Worm (Caenorhabditis elegans) whole organism, early embryonic: ENCODE data around the gene C15H11.13.

ENCODE experiments used
- B0310.2 ChIP-seq: sonication (generic microtip); optimal IDR thresholded peaks from 2 replicates; lab custom pipeline; 2016; ENCODE audit warnings: mild to moderate bottlenecking, missing genetic modification characterization, missing compliant biosample characterization
- ama-1 ChIP-seq: fragments of 150-350 bp; optimal IDR thresholded peaks from 2 replicates; lab custom pipeline; 2014
- ceh-13 ChIP-seq: fragments of 200-800 bp; sonication (Bioruptor generic); optimal IDR thresholded peaks from 2 replicates; lab custom pipeline; 2018; ENCODE audit warnings: mild to moderate bottlenecking, missing genetic modification characterization, missing compliant biosample characterization
- ets-7 ChIP-seq: sonication (generic microtip); optimal IDR thresholded peaks from 2 replicates; lab custom pipeline; 2016; ENCODE audit warnings: missing genotype, missing genetic modification characterization, missing compliant biosample characterization
- hmbx-1 ChIP-seq: sonication (generic microtip); optimal IDR thresholded peaks from 2 replicates; lab custom pipeline; 2016; ENCODE audit warnings: mild to moderate bottlenecking, missing genetic modification characterization, missing compliant biosample characterization
- hnd-1 ChIP-seq: sonication (generic microtip); optimal IDR thresholded peaks from 2 replicates; lab custom pipeline; 2016; ENCODE audit warnings: missing genetic modification characterization, missing compliant biosample characterization
- pes-1 ChIP-seq: fragments of 200-800 bp; sonication (Bioruptor generic); IDR thresholded peaks from 2 replicates; pipeline ENCODE4 v1.3.6; 2022; ENCODE audit warnings: missing genetic modification reagents, missing genetic modification characterization, missing compliant biosample characterization
- tra-4 ChIP-seq: sonication (generic microtip); optimal IDR thresholded peaks from 2 replicates; lab custom pipeline; 2017; ENCODE audit warnings: missing genetic modification characterization, missing compliant biosample characterization

DNA sequence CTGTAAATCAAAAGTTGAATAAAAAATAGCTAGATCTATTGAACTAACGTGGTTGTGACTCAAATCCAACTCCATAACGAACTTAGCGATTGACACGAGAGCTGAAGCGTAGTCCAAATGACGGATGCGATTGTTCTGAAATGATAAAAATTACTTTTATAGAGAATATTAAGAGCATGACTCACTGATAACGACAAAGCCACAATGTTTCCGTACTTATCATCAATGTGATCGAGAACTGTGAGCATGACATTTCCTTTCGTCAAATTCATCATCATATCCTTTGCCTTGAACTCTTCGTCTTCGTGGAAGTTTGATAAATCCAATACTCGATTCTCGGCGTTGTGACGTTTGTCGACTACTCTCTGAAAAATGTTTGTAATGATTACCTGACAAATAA, 19.2 kb downstream of the C15H11.13 start:
- TF ChIP-seq ceh-13: no peak
- TF ChIP-seq ama-1 (lab: Kevin White, UChicago): no peak
- no peak for TF ChIP-seq ets-7 (tag; lab: Kevin White, UChicago)
- TF ChIP-seq hmbx-1 (tag; lab: Kevin White, UChicago): no peak
- no peak for TF ChIP-seq pes-1
- TF ChIP-seq hnd-1 (tag; lab: Kevin White, UChicago): no peak
- no peak for TF ChIP-seq B0310.2
- no peak for TF ChIP-seq tra-4 (tag; lab: Kevin White, UChicago)
